Worm (Caenorhabditis elegans) whole organism, L4 larva: ENCODE measurements around the gene Y15E3A.3.

ENCODE experiments used
- ceh-28 ChIP-seq: fragments of 150-350 bp; optimal IDR thresholded peaks from 2 replicates; lab custom pipeline; 2014; ENCODE audit warnings: missing biosample characterization, missing genetic modification reagents, missing genetic modification characterization
- fkh-10 ChIP-seq: fragments of 150-350 bp; optimal IDR thresholded peaks from 2 replicates; lab custom pipeline; 2014; ENCODE audit warnings: missing biosample characterization, missing genetic modification reagents, missing genetic modification characterization
- lin-29 ChIP-seq: fragments of 200-800 bp; sonication (Bioruptor generic); IDR thresholded peaks from 2 replicates; pipeline ENCODE4 v1.3.6; 2022; ENCODE audit warnings: missing genetic modification reagents, missing genetic modification characterization, missing compliant biosample characterization
- skn-1 ChIP-seq: fragments of 150-350 bp; optimal IDR thresholded peaks from 2 replicates; lab custom pipeline; 2014; ENCODE audit warnings: missing biosample characterization, missing genetic modification characterization

- TF ChIP-seq skn-1 = no peak
- TF ChIP-seq fkh-10 (GFP tag; lab: Kevin White, UChicago) = peak; percentile 21
- no peak for TF ChIP-seq ceh-28 (tag; lab: Kevin White, UChicago)
- TF ChIP-seq lin-29 (GFP tag; lab: Robert Waterston, UW) = no peak
Measured at ce11 chrX:15274827-15275761, 50.5 kb downstream of the Y15E3A.3 start.
